Worm (Caenorhabditis elegans) whole organism, L3 larva: ENCODE results near the gene inft-2.

Experiments used
- ZK546.5 ChIP-seq: sonication (generic microtip); optimal IDR thresholded peaks from 2 replicates; lab custom pipeline; 2017; ENCODE audit warnings: missing biosample characterization, missing genetic modification characterization
- aly-2 ChIP-seq: fragments of 150-350 bp; optimal IDR thresholded peaks from 2 replicates; lab custom pipeline; 2014; ENCODE audit warnings: missing biosample characterization, missing genetic modification characterization
- ama-1 ChIP-seq: fragments of 150-350 bp; optimal IDR thresholded peaks from 2 replicates; lab custom pipeline; 2018
- ceh-16 ChIP-seq: sonication (generic microtip); optimal IDR thresholded peaks from 2 replicates; lab custom pipeline; 2017; ENCODE audit warnings: missing biosample characterization, missing genetic modification characterization
- ceh-82 ChIP-seq: fragments of 150-350 bp; optimal IDR thresholded peaks from 2 replicates; lab custom pipeline; 2014; ENCODE audit warnings: missing biosample characterization, missing genetic modification characterization
- daf-12 ChIP-seq: fragments of 150-350 bp; optimal IDR thresholded peaks from 2 replicates; lab custom pipeline; 2014; ENCODE audit warnings: missing biosample characterization, missing genetic modification reagents, missing genetic modification characterization
- egl-27 ChIP-seq: sonication (generic microtip); optimal IDR thresholded peaks from 4 replicates; lab custom pipeline; 2017; ENCODE audit warnings: missing biosample characterization, missing genetic modification reagents, missing genetic modification characterization
- egl-5 ChIP-seq: fragments of 150-350 bp; optimal IDR thresholded peaks from 2 replicates; lab custom pipeline; 2017; ENCODE audit warnings: missing biosample characterization, missing genetic modification reagents, missing genetic modification characterization, inconsistent platforms
- elt-1 ChIP-seq: fragments of 150-350 bp; optimal IDR thresholded peaks from 2 replicates; lab custom pipeline; 2014; ENCODE audit warnings: missing biosample characterization, missing genetic modification characterization
- elt-2 ChIP-seq: sonication (generic microtip); optimal IDR thresholded peaks from 2 replicates; lab custom pipeline; 2016; ENCODE audit warnings: missing genetic modification reagents, mild to moderate bottlenecking, missing genetic modification characterization, missing compliant biosample characterization
- elt-3 ChIP-seq, 3 experiments: fragments of 150-350 bp in 1 of 3; sonication (generic microtip) in 2 of 3; optimal IDR thresholded peaks; 2 replicates in 2 of 3; 4 replicates in 1 of 3; lab custom pipeline; 2014 to 2017; ENCODE audit warnings: missing biosample characterization in 3 of 3, missing genetic modification characterization in 3 of 3
- fkh-10 ChIP-seq: sonication (generic microtip); optimal IDR thresholded peaks from 2 replicates; lab custom pipeline; 2017; ENCODE audit warnings: missing biosample characterization, missing genetic modification reagents, missing genetic modification characterization
- fkh-2 ChIP-seq: fragments of 150-350 bp; optimal IDR thresholded peaks from 2 replicates; lab custom pipeline; 2014; ENCODE audit warnings: missing biosample characterization, missing genetic modification reagents, missing genetic modification characterization
- fos-1 ChIP-seq: fragments of 150-350 bp; optimal IDR thresholded peaks from 2 replicates; lab custom pipeline; 2014; ENCODE audit warnings: missing biosample characterization, missing genetic modification characterization
- hmg-11 ChIP-seq: sonication (generic microtip); optimal IDR thresholded peaks from 2 replicates; lab custom pipeline; 2016; ENCODE audit warnings: missing genetic modification characterization, missing compliant biosample characterization
- lin-15B ChIP-seq: fragments of 150-350 bp; optimal IDR thresholded peaks from 2 replicates; lab custom pipeline; 2014; ENCODE audit warnings: missing biosample characterization, missing genetic modification characterization
- lin-39 ChIP-seq: fragments of 150-350 bp; optimal IDR thresholded peaks from 2 replicates; lab custom pipeline; 2018; ENCODE audit warnings: missing biosample characterization, missing genetic modification reagents, missing genetic modification characterization
- mdl-1 ChIP-seq: fragments of 150-350 bp; optimal IDR thresholded peaks from 2 replicates; lab custom pipeline; 2014; ENCODE audit warnings: missing biosample characterization, missing genetic modification characterization
- mml-1 ChIP-seq: fragments of 150-350 bp; sonication (generic microtip); optimal IDR thresholded peaks from 3 replicates; lab custom pipeline; 2014; ENCODE audit warnings: missing biosample characterization, missing genetic modification characterization
- nfya-1 ChIP-seq: sonication (generic microtip); optimal IDR thresholded peaks from 2 replicates; lab custom pipeline; 2017; ENCODE audit warnings: missing genetic modification characterization, mild to moderate bottlenecking, missing compliant biosample characterization, antibody characterized with exemption, moderate library complexity; ENCODE audit not compliant: insufficient read depth
- nhr-11 ChIP-seq: fragments of 150-350 bp; optimal IDR thresholded peaks from 2 replicates; lab custom pipeline; 2014; ENCODE audit warnings: missing biosample characterization, missing genetic modification characterization
- nhr-12 ChIP-seq: fragments of 150-350 bp; optimal IDR thresholded peaks from 2 replicates; lab custom pipeline; 2014; ENCODE audit warnings: missing biosample characterization, missing genetic modification characterization
- nhr-23 ChIP-seq: fragments of 150-350 bp; optimal IDR thresholded peaks from 2 replicates; lab custom pipeline; 2014; ENCODE audit warnings: missing biosample characterization, missing genetic modification reagents, missing genetic modification characterization
- nhr-237 ChIP-seq: fragments of 150-350 bp; optimal IDR thresholded peaks from 2 replicates; lab custom pipeline; 2014; ENCODE audit warnings: missing biosample characterization, missing genetic modification characterization
- nhr-25 ChIP-seq: sonication (generic microtip); optimal IDR thresholded peaks from 2 replicates; lab custom pipeline; 2017; ENCODE audit warnings: missing biosample characterization, missing genetic modification characterization
- nhr-28 ChIP-seq: fragments of 150-350 bp; optimal IDR thresholded peaks from 2 replicates; lab custom pipeline; 2014; ENCODE audit warnings: missing biosample characterization, missing genetic modification characterization
- nhr-43 ChIP-seq: sonication (generic microtip); optimal IDR thresholded peaks from 2 replicates; lab custom pipeline; 2016; ENCODE audit warnings: mild to moderate bottlenecking, missing genetic modification characterization, missing compliant biosample characterization; ENCODE audit not compliant: poor library complexity, severe bottlenecking
- nhr-76 ChIP-seq: fragments of 150-350 bp; sonication (generic microtip); optimal IDR thresholded peaks from 5 replicates; lab custom pipeline; 2014; ENCODE audit warnings: missing biosample characterization, missing genetic modification characterization
- nhr-77 ChIP-seq: fragments of 150-350 bp; optimal IDR thresholded peaks from 2 replicates; lab custom pipeline; 2014; ENCODE audit warnings: missing biosample characterization, missing genetic modification characterization
- pha-4 ChIP-seq: fragments of 150-350 bp; optimal IDR thresholded peaks from 2 replicates; lab custom pipeline; 2014; ENCODE audit warnings: missing biosample characterization, missing genetic modification reagents, missing genetic modification characterization
- pqm-1 ChIP-seq: fragments of 150-350 bp; optimal IDR thresholded peaks from 2 replicates; lab custom pipeline; 2017; ENCODE audit warnings: missing biosample characterization, missing genetic modification characterization, inconsistent platforms
- sea-2 ChIP-seq: fragments of 150-350 bp; sonication (generic microtip); optimal IDR thresholded peaks from 4 replicates; lab custom pipeline; 2014; ENCODE audit warnings: missing biosample characterization, missing genetic modification reagents, missing genetic modification characterization
- tbx-2 ChIP-seq: sonication (generic microtip); optimal IDR thresholded peaks from 2 replicates; lab custom pipeline; 2016; ENCODE audit warnings: mild to moderate bottlenecking, missing genetic modification characterization, missing compliant biosample characterization
- ztf-11 ChIP-seq: fragments of 150-350 bp; optimal IDR thresholded peaks from 2 replicates; lab custom pipeline; 2014; ENCODE audit warnings: missing biosample characterization, missing genetic modification characterization
- ztf-4 ChIP-seq: fragments of 150-350 bp; optimal IDR thresholded peaks from 2 replicates; lab custom pipeline; 2014; ENCODE audit warnings: missing biosample characterization, missing genetic modification characterization

inft-2 gene

DNA sequence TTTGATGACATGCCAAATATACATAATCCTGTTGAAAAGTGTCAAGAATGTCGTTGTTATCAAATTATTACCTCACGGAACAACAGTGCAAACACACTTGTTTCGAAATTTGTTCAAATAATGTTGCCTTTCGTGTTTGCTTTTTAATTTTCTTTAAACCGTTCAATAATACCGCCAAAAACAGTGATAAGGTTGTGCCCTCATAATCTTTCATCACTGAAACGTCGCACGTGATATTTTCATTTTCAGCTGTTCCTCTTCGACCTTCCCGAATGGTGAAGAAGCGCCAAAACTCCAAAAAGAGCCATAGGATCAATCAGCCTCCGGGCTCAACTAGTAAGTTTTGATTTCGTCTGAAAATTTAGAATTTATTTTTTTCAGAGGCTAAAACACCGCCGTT, at the start of gene inft-2:
Gene inft-2 (plus strand): TSS at position 248 of the 400 bp plus-strand sequence.
- no peak for TF ChIP-seq nhr-237 (tag; lab: Kevin White, UChicago)
- TF ChIP-seq elt-2 = peak; percentile 61
- no peak for TF ChIP-seq mml-1 (tag; lab: Kevin White, UChicago)
- no peak for TF ChIP-seq sea-2 (GFP tag; lab: Kevin White, UChicago)
- peak; percentile 27 for TF ChIP-seq pqm-1 (tag; lab: Kevin White, UChicago)
- peak; percentile 12 for TF ChIP-seq pha-4
- no peak for TF ChIP-seq nhr-77 (tag; lab: Kevin White, UChicago)
- TF ChIP-seq ztf-11 (tag; lab: Kevin White, UChicago) = no peak
- no peak for TF ChIP-seq lin-39
- TF ChIP-seq ama-1 (lab: Kevin White, UChicago) = no peak
- TF ChIP-seq, all 47 proteins: peak for 3

DNA sequence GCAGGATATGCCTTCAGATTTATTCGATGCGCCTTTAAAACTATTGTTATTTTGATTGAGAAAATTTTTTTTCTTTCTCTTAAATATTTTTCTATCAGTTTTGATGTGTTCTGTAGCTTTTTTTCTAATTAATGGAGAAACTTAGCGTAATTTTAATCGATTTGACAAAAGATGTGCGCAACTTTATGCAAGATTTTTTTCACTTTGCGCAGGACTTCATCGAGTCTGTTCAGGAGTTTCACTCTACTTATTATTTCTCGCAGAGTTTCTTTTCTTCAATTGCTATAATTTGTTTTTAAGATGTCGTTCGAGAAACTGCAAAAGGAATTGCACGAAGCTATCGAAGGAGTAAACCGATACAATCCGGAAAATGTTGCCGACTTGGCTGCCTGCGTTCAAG, 48.4 kb upstream of the inft-2 start, which contains the start of gene eif-3.K:
Gene eif-3.K (plus strand): TSS at position 301 of the 400 bp plus-strand sequence.
- TF ChIP-seq ZK546.5 (no peak), nhr-43 (no peak), ceh-16 (tag; lab: Kevin White, UChicago) (no peak), lin-15B (tag; lab: Kevin White, UChicago) (no peak), egl-5 (tag; lab: Kevin White, UChicago) (no peak), nfya-1 (tag; lab: Kevin White, UChicago) (no peak), elt-2 (no peak), lin-39 (no peak), daf-12 (tag; lab: Kevin White, UChicago) (no peak), ztf-4 (no peak), fos-1 (tag; lab: Kevin White, UChicago) (no peak), fkh-2 (tag; lab: Kevin White, UChicago) (no peak), nhr-77 (tag; lab: Kevin White, UChicago) (no peak), elt-3 (tag; optimal IDR thresholded peaks at IDR 0.05; lab: Kevin White, UChicago) (no peak), tbx-2 (tag; lab: Kevin White, UChicago) (no peak), mdl-1 (tag; lab: Kevin White, UChicago) (no peak), ceh-82 (no peak), nhr-28 (tag; lab: Kevin White, UChicago) (no peak), nhr-76 (tag; lab: Kevin White, UChicago) (no peak)
- TF ChIP-seq, all 47 proteins: peak for 0

ce11 chrV:12954261-12954660, 47.9 kb upstream of the inft-2 start:
- no peak for TF ChIP-seq mml-1 (tag; lab: Kevin White, UChicago)
- no peak for TF ChIP-seq mdl-1 (tag; lab: Kevin White, UChicago)
- TF ChIP-seq elt-2 = no peak
- TF ChIP-seq daf-12 (tag; lab: Kevin White, UChicago) = no peak
- TF ChIP-seq aly-2 = no peak
- no peak for TF ChIP-seq elt-3 (tag; optimal IDR thresholded peaks at IDR 0.05; lab: Kevin White, UChicago)
- TF ChIP-seq fkh-2 (tag; lab: Kevin White, UChicago) = no peak
- no peak for TF ChIP-seq nhr-12 (tag; lab: Kevin White, UChicago)
- TF ChIP-seq nhr-23 (tag; lab: Kevin White, UChicago) = no peak
- no peak for TF ChIP-seq elt-1 (tag; lab: Kevin White, UChicago)
- no peak for TF ChIP-seq egl-27
- TF ChIP-seq ceh-82 = no peak
- TF ChIP-seq nhr-28 (tag; lab: Kevin White, UChicago) = no peak
- no peak for TF ChIP-seq fkh-10
- no peak for TF ChIP-seq ztf-11 (tag; lab: Kevin White, UChicago)

ce11 chrV:12961085-12961560, 41.0 kb upstream of the inft-2 start, which contains the start of gene mpst-7:
mpst-7 (minus strand) TSS chrV:12961135.
- TF ChIP-seq nhr-23 (tag; lab: Kevin White, UChicago) (peak; percentile 21), nhr-11 (tag; lab: Kevin White, UChicago) (no peak), fkh-10 (no peak), nhr-25 (peak; percentile 57), ceh-82 (no peak), nhr-77 (tag; lab: Kevin White, UChicago) (no peak), nhr-237 (tag; lab: Kevin White, UChicago) (no peak)
- TF ChIP-seq, all 47 proteins: peak for 2

ce11 chrV:12963192-12963591, 38.9 kb upstream of the inft-2 start, which contains the start of gene hrg-9:
hrg-9 (minus strand) TSS chrV:12963343.
- TF ChIP-seq ztf-11 (tag; lab: Kevin White, UChicago) = no peak
- no peak for TF ChIP-seq ceh-16 (tag; lab: Kevin White, UChicago)
- TF ChIP-seq elt-2 = peak; percentile 37
- no peak for TF ChIP-seq hmg-11 (tag; lab: Kevin White, UChicago)
- TF ChIP-seq mml-1 (tag; lab: Kevin White, UChicago) = no peak
- TF ChIP-seq pha-4 = peak; percentile 55
- TF ChIP-seq nhr-43 = no peak
- no peak for TF ChIP-seq nhr-23 (tag; lab: Kevin White, UChicago)
- TF ChIP-seq ztf-4 = no peak
- TF ChIP-seq ceh-82 = no peak
- no peak for TF ChIP-seq fkh-10
- TF ChIP-seq mdl-1 (tag; lab: Kevin White, UChicago) = no peak
- TF ChIP-seq sea-2 (GFP tag; lab: Kevin White, UChicago) = no peak
- no peak for TF ChIP-seq fos-1 (tag; lab: Kevin White, UChicago)
- no peak for TF ChIP-seq egl-27
- TF ChIP-seq nhr-77 (tag; lab: Kevin White, UChicago) = no peak
